ENCODE assay signal across 2 fruit fly cellular contexts in the genomic region with DNA sequence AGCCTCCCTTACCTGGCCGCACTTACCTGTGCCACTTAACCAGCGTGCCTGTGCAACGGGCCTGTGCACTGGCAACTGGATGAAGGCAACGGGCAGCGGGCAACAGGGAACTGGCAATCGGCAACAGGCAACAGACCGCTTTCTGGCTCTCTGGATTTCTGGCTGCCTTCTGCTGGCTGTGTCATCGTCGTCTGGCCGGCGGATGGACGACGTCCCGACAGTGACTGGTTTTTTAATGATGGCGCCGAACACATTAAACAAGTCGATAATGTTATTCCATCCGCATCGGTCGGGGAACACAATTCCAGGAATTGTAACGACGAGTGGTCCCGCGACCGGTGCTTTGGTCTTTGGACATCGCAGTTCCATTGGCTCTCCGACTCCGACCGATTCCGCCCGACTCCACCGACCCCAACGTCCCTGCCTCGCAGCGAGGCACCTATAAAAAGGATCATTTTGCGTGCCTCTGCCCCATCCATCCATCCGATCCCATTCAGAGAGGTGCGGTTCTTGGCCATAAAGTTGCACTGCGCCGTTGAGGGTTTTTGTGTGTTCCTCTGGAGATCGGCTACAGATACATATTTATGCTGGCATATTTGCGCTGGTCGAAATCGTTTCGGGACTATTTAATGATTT.
TF ChIP-seq lines count a peak whose summit lies in the region.

No protein-coding gene starts in this region.

TF ChIP-seq in whole organism, embryonic, 481 proteins besides CTCF, POLR2A, EP300 and RAD21 (continued from another document):
- TF ChIP-seq Drgx (GFP tag; IDR thresholded peaks at IDR 0.05; lab: Robert Waterston, UW): 0 out of 2 replicates have a peak, but pooled peaks have one; percentile 13

TF ChIP-seq in whole organism, wandering third instar larva, 38 proteins besides CTCF, POLR2A, EP300 and RAD21 (continued from another document):
- TF ChIP-seq Vsx2 (GFP tag; optimal IDR thresholded peaks at IDR 0.05; lab: Kevin White, UChicago; ENCODE audit: partially characterized antibody) (peak; percentile 29), Dfd (GFP tag; optimal IDR thresholded peaks at IDR 0.05; lab: Kevin White, UChicago) (no peak), N (GFP tag; optimal IDR thresholded peaks at IDR 0.05; lab: Kevin White, UChicago) (no peak), dl (GFP tag; optimal IDR thresholded peaks at IDR 0.05; lab: Kevin White, UChicago; ENCODE audit: insufficient read depth in 1 of 2, partially characterized antibody in 2 of 2) (peak in 1 of 2 experiments; percentile 9)
